Fruit fly (Drosophila melanogaster) whole organism: Measurements from ENCODE around the gene CG1640.

Experiments used
- CG8478 ChIP-seq: fragments of >200 bp; optimal IDR thresholded peaks from 2 replicates; lab custom pipeline; 2018; ENCODE audit warnings: inconsistent platforms
- Dll ChIP-seq: fragments of >200 bp; optimal IDR thresholded peaks from 2 replicates; lab custom pipeline; 2017
- EcR ChIP-seq, 2 experiments: fragments of >200 bp; optimal IDR thresholded peaks; 2 replicates each; lab custom pipeline; 2017; ENCODE audit warnings: missing biosample characterization in 2 of 2, missing genetic modification characterization in 2 of 2, missing genetic modification reagents in 2 of 2
- pan ChIP-seq: fragments of >200 bp; optimal IDR thresholded peaks from 2 replicates; lab custom pipeline; 2017
- psq ChIP-seq: fragments of >200 bp; optimal IDR thresholded peaks from 2 replicates; lab custom pipeline; 2017
- usp ChIP-seq: fragments of >200 bp; optimal IDR thresholded peaks from 2 replicates; lab custom pipeline; 2017; ENCODE audit warnings: missing biosample characterization, missing genetic modification characterization, mixed read lengths

The CG1640 gene

DNA sequence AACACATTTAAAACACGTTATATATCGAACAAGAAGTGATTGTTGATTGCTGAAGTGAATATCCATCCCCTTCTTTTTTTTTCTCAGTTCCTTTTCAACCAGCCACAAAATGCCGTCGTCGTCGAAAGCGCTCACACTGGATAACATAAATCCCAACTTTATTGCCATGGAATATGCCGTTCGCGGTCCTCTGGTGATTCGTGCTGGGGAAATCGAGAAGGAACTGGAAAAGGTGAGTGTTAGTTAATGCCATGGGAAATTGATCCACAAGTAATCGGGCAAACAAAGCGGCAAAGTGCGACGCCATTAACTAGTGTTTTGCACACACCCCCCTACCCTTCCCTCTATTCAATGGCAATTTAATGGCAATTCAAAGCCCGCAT is 3.7 kb downstream of the CG1640 start:
- no peak for TF ChIP-seq Dll (lab: Kevin White, UChicago)
- TF ChIP-seq usp: no peak
- TF ChIP-seq psq (lab: Kevin White, UChicago): no peak
- no peak for TF ChIP-seq CG8478 (lab: Kevin White, UChicago)
- no peak for TF ChIP-seq pan (lab: Kevin White, UChicago)
- no peak for TF ChIP-seq EcR (GFP tag; optimal IDR thresholded peaks at IDR 0.05; lab: Kevin White, UChicago)

dm6 chrX:13374979-13375378 is 4.6 kb downstream of the CG1640 start:
- TF ChIP-seq pan (lab: Kevin White, UChicago) (no peak), Dll (lab: Kevin White, UChicago) (no peak), EcR (GFP tag; optimal IDR thresholded peaks at IDR 0.05; lab: Kevin White, UChicago) (no peak), usp (no peak)

DNA sequence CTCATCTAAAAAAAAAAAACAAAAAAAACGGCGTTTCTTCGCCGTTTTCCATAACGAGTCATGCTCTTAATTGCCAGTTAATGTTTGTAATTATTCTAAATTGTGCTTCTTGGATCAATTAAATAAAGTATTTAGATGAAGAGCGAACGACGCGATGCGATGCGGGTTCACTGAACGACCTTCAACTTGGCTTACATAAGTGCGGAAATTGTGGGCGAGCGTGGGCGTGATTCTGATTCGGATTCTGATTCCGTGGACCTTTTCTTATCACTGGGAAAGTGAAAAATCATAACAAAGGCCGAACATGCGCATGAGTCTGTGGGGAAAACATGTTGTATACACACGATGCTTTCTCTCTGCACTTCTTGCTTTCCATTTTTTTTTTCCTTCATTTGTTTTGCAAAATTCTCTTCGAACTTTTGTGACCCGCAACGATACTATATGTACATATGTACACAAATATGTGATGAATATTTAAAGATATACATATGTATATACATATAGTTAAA is 5.1 kb downstream of the CG1640 start:
- TF ChIP-seq usp: no peak
- no peak for TF ChIP-seq pan (lab: Kevin White, UChicago)
- TF ChIP-seq CG8478 (lab: Kevin White, UChicago): no peak
- TF ChIP-seq psq (lab: Kevin White, UChicago): no peak
- TF ChIP-seq EcR (GFP tag; optimal IDR thresholded peaks at IDR 0.05; lab: Kevin White, UChicago): no peak
- TF ChIP-seq Dll (lab: Kevin White, UChicago): no peak

- TF ChIP-seq usp (no peak), EcR (GFP tag; optimal IDR thresholded peaks at IDR 0.05; lab: Kevin White, UChicago) (no peak), CG8478 (lab: Kevin White, UChicago) (no peak), Dll (lab: Kevin White, UChicago) (no peak), pan (lab: Kevin White, UChicago) (no peak), psq (lab: Kevin White, UChicago) (no peak)
These were observed 6.1 kb downstream of the CG1640 start for dm6 chrX:13376520-13376919.

DNA sequence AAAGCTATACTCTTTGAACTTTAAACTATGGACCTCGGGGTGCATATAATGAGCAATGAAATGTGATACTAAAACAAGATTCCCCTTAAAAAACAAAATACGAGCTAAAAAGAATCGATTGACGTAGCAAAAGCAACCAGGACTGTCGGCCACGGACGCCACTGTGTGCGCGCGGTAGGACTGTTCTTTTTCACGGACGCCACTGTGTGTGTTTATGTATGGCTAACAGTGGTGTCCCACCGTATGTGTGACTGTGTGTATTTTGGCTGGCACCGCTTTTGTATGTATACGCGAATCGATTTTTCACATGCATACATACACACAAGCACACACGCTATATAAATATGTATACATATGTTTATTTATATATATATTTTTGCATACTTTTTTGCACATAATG is 13.4 kb downstream of the CG1640 start:
- TF ChIP-seq usp: no peak
- TF ChIP-seq psq (lab: Kevin White, UChicago): no peak
- no peak for TF ChIP-seq Dll (lab: Kevin White, UChicago)
- no peak for TF ChIP-seq EcR (GFP tag; optimal IDR thresholded peaks at IDR 0.05; lab: Kevin White, UChicago)
- TF ChIP-seq pan (lab: Kevin White, UChicago): no peak
- no peak for TF ChIP-seq CG8478 (lab: Kevin White, UChicago)

DNA sequence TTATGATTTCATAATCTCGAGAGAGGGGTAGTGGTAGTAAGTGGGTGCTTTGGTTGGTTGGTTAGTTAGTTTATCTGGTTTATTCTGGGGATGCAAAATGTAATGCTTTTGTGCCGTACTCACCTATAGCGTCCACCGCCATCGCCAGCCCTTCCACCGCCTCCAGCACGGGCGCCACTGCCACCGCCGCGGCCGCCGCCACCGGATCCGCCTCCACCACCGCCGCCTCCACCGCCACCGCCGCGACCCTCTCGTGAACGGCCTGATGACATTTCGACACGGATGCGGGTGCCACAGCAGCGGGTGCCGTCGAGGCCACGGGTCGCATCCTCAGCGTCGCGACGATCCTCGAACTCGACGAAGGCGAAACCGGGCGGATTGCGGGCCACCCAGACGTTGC is 13.8 kb downstream of the CG1640 start:
- TF ChIP-seq usp (no peak), EcR (GFP tag; optimal IDR thresholded peaks at IDR 0.05; lab: Kevin White, UChicago) (no peak), Dll (lab: Kevin White, UChicago) (no peak), psq (lab: Kevin White, UChicago) (no peak), CG8478 (lab: Kevin White, UChicago) (no peak), pan (lab: Kevin White, UChicago) (no peak)

- TF ChIP-seq EcR (GFP tag; optimal IDR thresholded peaks at IDR 0.05; lab: Kevin White, UChicago) (no peak), usp (no peak), pan (lab: Kevin White, UChicago) (no peak), psq (lab: Kevin White, UChicago) (no peak), Dll (lab: Kevin White, UChicago) (no peak), CG8478 (lab: Kevin White, UChicago) (no peak)
These were observed 14.4 kb downstream of the CG1640 start, which contains the start of the genes Rbp1-like and Tim9a for dm6 chrX:13384583-13385342. Gene Rbp1-like (minus strand): TSS chrX:13384877. Gene Tim9a (plus strand): TSS chrX:13385210.

dm6 chrX:13386776-13387175 is 16.4 kb downstream of the CG1640 start:
- no peak for TF ChIP-seq pan (lab: Kevin White, UChicago)
- no peak for TF ChIP-seq psq (lab: Kevin White, UChicago)
- no peak for TF ChIP-seq EcR (GFP tag; optimal IDR thresholded peaks at IDR 0.05; lab: Kevin White, UChicago)
- no peak for TF ChIP-seq Dll (lab: Kevin White, UChicago)
- TF ChIP-seq usp: no peak

dm6 chrX:13387373-13387850 is 17.0 kb downstream of the CG1640 start, which contains the start of the genes Ype and CG1662:
Gene Ype (minus strand): TSS chrX:13387417.
Gene CG1662 (plus strand): TSS chrX:13387563.
- no peak for TF ChIP-seq psq (lab: Kevin White, UChicago)

- TF ChIP-seq psq (lab: Kevin White, UChicago) (no peak), EcR (GFP tag; optimal IDR thresholded peaks at IDR 0.05; lab: Kevin White, UChicago) (no peak), pan (lab: Kevin White, UChicago) (no peak), CG8478 (lab: Kevin White, UChicago) (no peak), Dll (lab: Kevin White, UChicago) (no peak), usp (no peak)
These were observed 20.2 kb downstream of the CG1640 start for dm6 chrX:13390465-13391173.

DNA sequence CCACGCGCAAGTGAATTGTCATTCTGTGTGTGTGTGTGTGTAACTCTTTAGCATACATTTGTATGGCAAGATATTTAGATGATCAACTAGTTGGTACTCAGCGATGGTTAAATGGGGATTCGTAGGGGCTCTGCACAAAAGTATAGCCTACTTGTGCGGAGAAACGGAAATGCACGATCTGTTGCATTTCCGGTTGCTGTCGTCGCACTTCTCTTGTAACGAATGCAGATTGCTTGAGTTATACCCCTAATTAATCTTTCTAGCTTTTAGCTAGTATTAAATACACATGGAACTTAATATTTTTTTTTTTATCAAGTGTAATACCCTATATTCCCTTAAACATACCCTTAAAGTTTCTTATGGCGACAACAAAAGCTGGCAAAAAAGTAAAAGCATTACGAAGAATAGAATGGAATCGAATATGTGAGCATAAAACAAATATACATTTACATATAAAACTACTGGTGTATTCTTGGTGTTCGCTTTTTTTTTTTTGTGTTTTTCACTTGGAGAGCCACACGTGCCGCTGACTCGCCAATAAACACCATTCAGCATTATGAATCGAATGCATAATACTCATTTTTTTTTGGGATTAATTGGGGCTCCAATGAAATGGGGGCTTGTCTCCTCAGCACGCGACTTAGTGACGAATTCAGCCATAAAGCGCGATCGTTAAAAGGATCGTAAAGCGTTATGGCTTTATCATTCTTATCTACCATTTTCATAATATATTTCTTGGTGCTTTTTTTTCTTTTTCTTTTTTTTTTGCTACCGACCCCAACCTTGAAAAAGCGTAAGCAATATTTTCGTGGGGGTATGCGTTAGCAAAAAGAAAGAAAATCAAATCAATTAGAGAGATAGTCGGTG is 21.0 kb downstream of the CG1640 start:
- TF ChIP-seq Dll (lab: Kevin White, UChicago): no peak
- TF ChIP-seq pan (lab: Kevin White, UChicago): no peak
- TF ChIP-seq CG8478 (lab: Kevin White, UChicago): no peak
- TF ChIP-seq EcR (GFP tag; optimal IDR thresholded peaks at IDR 0.05; lab: Kevin White, UChicago): no peak
